Worm (Caenorhabditis elegans): Measurements from ENCODE around the gene F26C11.3.

F26C11.3 gene

DNA sequence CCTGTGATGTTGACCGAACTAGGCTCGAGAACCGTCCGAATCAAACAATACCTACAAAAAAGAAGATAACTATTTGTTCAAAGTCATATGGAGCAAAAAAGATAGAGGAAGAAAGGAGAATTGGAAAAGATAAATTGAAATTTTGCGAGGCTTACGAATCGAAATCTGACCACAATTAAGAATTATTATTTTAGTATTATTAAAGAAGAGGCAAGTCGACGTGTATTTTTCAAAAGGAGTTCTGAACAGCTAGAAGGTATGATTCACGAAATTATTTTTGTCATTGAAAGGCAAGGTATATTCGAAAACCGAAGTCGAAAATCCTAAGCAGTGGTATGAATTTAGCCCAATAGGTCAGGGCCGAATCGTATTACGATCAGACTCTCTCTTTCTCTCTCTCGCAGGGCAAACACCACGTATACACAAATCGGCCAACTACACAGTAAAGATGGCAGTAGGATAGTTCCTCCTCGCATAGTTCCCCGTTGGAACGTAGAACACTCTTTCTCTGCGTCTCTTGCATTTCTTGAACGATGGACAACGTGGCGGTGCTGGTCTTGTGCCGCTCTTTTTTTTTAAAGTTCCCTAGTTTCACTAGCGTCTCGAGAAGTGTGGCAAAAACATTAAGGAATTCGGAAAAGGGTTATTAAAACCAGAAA is 23.7 kb downstream of the F26C11.3 start, which contains the start of gene vgln-1 (continued):
- TF ChIP-seq F49E8.2 (tag; optimal IDR thresholded peaks at IDR 0.05; ENCODE audit: borderline replicate concordance) (no peak), ctbp-1 (GFP tag; IDR thresholded peaks at IDR 0.05) (no peak), duxl-1 (tag; optimal IDR thresholded peaks at IDR 0.05; ENCODE audit: poor library complexity) (no peak), lim-7 (GFP tag; IDR thresholded peaks at IDR 0.05) (no peak), mdl-1 (tag; optimal IDR thresholded peaks at IDR 0.05) (peak in 1 of 2 experiments; percentile 35), rbr-2 (tag; optimal IDR thresholded peaks at IDR 0.05) (no peak), zip-11 (GFP tag; IDR thresholded peaks at IDR 0.05) (no peak), lin-39 (tag; optimal IDR thresholded peaks at IDR 0.05) (no peak), Y75B8A.6 (GFP tag; IDR thresholded peaks at IDR 0.05) (no peak), php-3 (GFP tag; IDR thresholded peaks at IDR 0.05) (no peak), madf-5 (GFP tag; IDR thresholded peaks at IDR 0.05) (no peak), D1046.2 (GFP tag; IDR thresholded peaks at IDR 0.05) (no peak), mep-1 (tag; optimal IDR thresholded peaks at IDR 0.05) (no peak), lin-1 (GFP tag; IDR thresholded peaks at IDR 0.05) (no peak), hlh-30 (tag; optimal IDR thresholded peaks at IDR 0.05; ENCODE audit: insufficient read depth) (peak; percentile 50), lin-15B (tag; optimal IDR thresholded peaks at IDR 0.05) (no peak), mdt-29 (GFP tag; IDR thresholded peaks at IDR 0.05) (no peak), lsy-2 (tag; optimal IDR thresholded peaks at IDR 0.05) (peak in 1 of 2 experiments; percentile 46), daf-8 (GFP tag; IDR thresholded peaks at IDR 0.05) (no peak), unc-39 (tag; optimal IDR thresholded peaks at IDR 0.05) (no peak), mxl-3 (GFP tag; optimal IDR thresholded peaks at IDR 0.05) (peak; percentile 61), ceh-82 (tag; optimal IDR thresholded peaks at IDR 0.05) (no peak), ces-1 (GFP tag; optimal IDR thresholded peaks at IDR 0.05) (no peak), nhr-11 (tag; optimal IDR thresholded peaks at IDR 0.05) (peak; percentile 31), cey-2 (tag; optimal IDR thresholded peaks at IDR 0.05; ENCODE audit: borderline replicate concordance, insufficient read depth) (no peak), gei-8 (GFP tag; optimal IDR thresholded peaks at IDR 0.05) (no peak), hmg-1.1 (GFP tag; IDR thresholded peaks at IDR 0.05) (no peak), ZK337.2 (GFP tag; IDR thresholded peaks at IDR 0.05) (0 out of 2 replicates have a peak, but pooled peaks have one; percentile 13), ama-1 (optimal IDR thresholded peaks at IDR 0.05) (no peak), mxl-2 (GFP tag; conservative IDR thresholded peaks at IDR 0.05) (no peak), dmd-6 (GFP tag; IDR thresholded peaks at IDR 0.05) (no peak), aha-1 (tag) (peak; percentile 58), tra-1 (GFP tag; IDR thresholded peaks at IDR 0.05) (no peak), nhr-28 (tag; optimal IDR thresholded peaks at IDR 0.05) (peak; percentile 14), snpc-1.2 (GFP tag; IDR thresholded peaks at IDR 0.05) (no peak), daf-16 (GFP tag; optimal IDR thresholded peaks at IDR 0.05) (no peak), daf-16 (tag; optimal IDR thresholded peaks at IDR 0.05) (no peak), set-16 (GFP tag; IDR thresholded peaks at IDR 0.05) (no peak), nhr-10 (tag; optimal IDR thresholded peaks at IDR 0.05) (no peak), pqm-1 (tag; optimal IDR thresholded peaks at IDR 0.05) (no peak), lin-29 (GFP tag; IDR thresholded peaks at IDR 0.05) (no peak), zip-2 (tag; optimal IDR thresholded peaks at IDR 0.05) (no peak), hif-1 (tag; optimal IDR thresholded peaks at IDR 0.05) (no peak), ZK546.5 (tag; optimal IDR thresholded peaks at IDR 0.05) (no peak), zfp-3 (GFP tag; conservative IDR thresholded peaks at IDR 0.05) (no peak), skn-1 (tag; optimal IDR thresholded peaks at IDR 0.05) (no peak), fos-1 (tag; optimal IDR thresholded peaks at IDR 0.05) (no peak), lin-13 (GFP tag; optimal IDR thresholded peaks at IDR 0.05) (no peak), F26F4.8 (GFP tag; conservative IDR thresholded peaks at IDR 0.05) (no peak), nhr-237 (tag; optimal IDR thresholded peaks at IDR 0.05) (no peak), unc-130 (GFP tag; optimal IDR thresholded peaks at IDR 0.05) (no peak), attf-4 (tag; optimal IDR thresholded peaks at IDR 0.05) (no peak)

All from whole organism, L4 larva.